Worm (Caenorhabditis elegans) whole organism, young adult: ENCODE results near the gene F54B3.4.

Source experiments
- B0336.3 ChIP-seq: fragments of 200-800 bp; sonication (Bioruptor generic); IDR thresholded peaks from 2 replicates; pipeline ENCODE4 v1.3.6; 2022; ENCODE audit warnings: missing genetic modification characterization, missing compliant biosample characterization
- C17E4.6 ChIP-seq: fragments of 200-800 bp; sonication (Bioruptor generic); IDR thresholded peaks from 2 replicates; pipeline ENCODE4 v1.3.6; 2022; ENCODE audit warnings: missing genetic modification reagents, missing genetic modification characterization, missing compliant biosample characterization
- D2030.7 ChIP-seq: fragments of 200-800 bp; sonication (Bioruptor generic); IDR thresholded peaks from 2 replicates; pipeline ENCODE4 v1.3.6; 2022; ENCODE audit warnings: missing genetic modification reagents, missing genetic modification characterization, missing compliant biosample characterization
- F10E7.11 ChIP-seq: sonication (generic microtip); optimal IDR thresholded peaks from 2 replicates; lab custom pipeline; 2017; ENCODE audit warnings: mild to moderate bottlenecking, missing genetic modification characterization, moderate library complexity, missing compliant biosample characterization
- F23B12.7 ChIP-seq: sonication (generic microtip); optimal IDR thresholded peaks from 2 replicates; lab custom pipeline; 2017; ENCODE audit warnings: missing genetic modification characterization, mild to moderate bottlenecking, missing compliant biosample characterization, antibody characterized with exemption, moderate library complexity; ENCODE audit not compliant: insufficient read depth
- F33H1.4 ChIP-seq: fragments of 200-800 bp; sonication (Bioruptor generic); IDR thresholded peaks from 2 replicates; pipeline ENCODE4 v1.3.6; 2022; ENCODE audit warnings: missing genetic modification reagents, missing genetic modification characterization, missing compliant biosample characterization
- F39B2.1 ChIP-seq: fragments of 200-800 bp; sonication (Bioruptor generic); IDR thresholded peaks from 2 replicates; pipeline ENCODE4 v1.3.6; 2022; ENCODE audit warnings: missing genetic modification reagents, missing genetic modification characterization, missing compliant biosample characterization
- F49E8.2 ChIP-seq: sonication (generic microtip); optimal IDR thresholded peaks from 3 replicates; lab custom pipeline; 2017; ENCODE audit warnings: missing genetic modification characterization, mild to moderate bottlenecking, missing compliant biosample characterization, antibody characterized with exemption, moderate library complexity; ENCODE audit not compliant: insufficient read depth
- F55B11.4 ChIP-seq: sonication (generic microtip); optimal IDR thresholded peaks from 2 replicates; lab custom pipeline; 2016; ENCODE audit warnings: missing compliant biosample characterization, missing genetic modification characterization, borderline replicate concordance; ENCODE audit not compliant: insufficient read depth
- T07F8.4 ChIP-seq: sonication (generic microtip); optimal IDR thresholded peaks from 2 replicates; lab custom pipeline; 2016; ENCODE audit warnings: mild to moderate bottlenecking, missing genetic modification characterization, moderate library complexity, missing compliant biosample characterization
- Y56A3A.18 ChIP-seq: fragments of 200-800 bp; sonication (Bioruptor generic); IDR thresholded peaks from 2 replicates; pipeline ENCODE4 v1.3.6; 2022; ENCODE audit warnings: missing genetic modification reagents, missing genetic modification characterization, missing compliant biosample characterization
- akir-1 ChIP-seq: fragments of 200-800 bp; sonication (Bioruptor generic); optimal IDR thresholded peaks from 2 replicates; lab custom pipeline; 2018; ENCODE audit warnings: mild to moderate bottlenecking, missing genetic modification characterization, moderate library complexity, missing compliant biosample characterization
- athp-1 ChIP-seq: sonication (generic microtip); optimal IDR thresholded peaks from 2 replicates; lab custom pipeline; 2017; ENCODE audit warnings: mild to moderate bottlenecking, missing genetic modification characterization, missing compliant biosample characterization
- ccch-3 ChIP-seq: fragments of 200-800 bp; sonication (Bioruptor generic); optimal IDR thresholded peaks from 2 replicates; lab custom pipeline; 2018; ENCODE audit warnings: mild to moderate bottlenecking, missing genetic modification characterization, missing compliant biosample characterization
- ceh-79 ChIP-seq: sonication (generic microtip); optimal IDR thresholded peaks from 2 replicates; lab custom pipeline; 2017; ENCODE audit warnings: mild to moderate bottlenecking, missing genetic modification characterization, missing compliant biosample characterization
- chd-7 ChIP-seq: sonication (generic microtip); optimal IDR thresholded peaks from 2 replicates; lab custom pipeline; 2016; ENCODE audit warnings: mild to moderate bottlenecking, missing genetic modification characterization, moderate library complexity, missing compliant biosample characterization
- egl-44 ChIP-seq: fragments of 200-800 bp; sonication (Bioruptor generic); IDR thresholded peaks from 2 replicates; pipeline ENCODE4 v1.3.6; 2022; ENCODE audit warnings: missing genetic modification reagents, missing genetic modification characterization, missing compliant biosample characterization
- egrh-3 ChIP-seq: fragments of 200-800 bp; sonication (Bioruptor generic); IDR thresholded peaks from 2 replicates; pipeline ENCODE4 v1.3.6; 2022; ENCODE audit warnings: missing genetic modification reagents, missing genetic modification characterization, missing compliant biosample characterization
- him-1 ChIP-seq: sonication (generic microtip); optimal IDR thresholded peaks from 2 replicates; lab custom pipeline; 2016; ENCODE audit warnings: missing genotype, missing genetic modification reagents, missing genetic modification characterization, missing compliant biosample characterization
- hlh-12 ChIP-seq: sonication (generic microtip); optimal IDR thresholded peaks from 2 replicates; lab custom pipeline; 2016; ENCODE audit warnings: missing genetic modification characterization, missing compliant biosample characterization
- hlh-26 ChIP-seq: fragments of 200-800 bp; sonication (Bioruptor generic); conservative IDR thresholded peaks from 2 replicates; pipeline ENCODE4 v1.3.6; 2022; ENCODE audit warnings: missing genetic modification reagents, missing genetic modification characterization, missing compliant biosample characterization
- lin-35 ChIP-seq, 3 experiments: fragments of 150-350 bp in 2 of 3; sonication (generic microtip) in 1 of 3; optimal IDR thresholded peaks; 2 replicates each; lab custom pipeline; 2014 to 2018; ENCODE audit warnings: missing biosample characterization in 3 of 3, missing genetic modification characterization in 3 of 3, missing genetic modification reagents in 3 of 3
- lin-40 ChIP-seq: sonication (generic microtip); optimal IDR thresholded peaks from 2 replicates; lab custom pipeline; 2016; ENCODE audit warnings: missing genetic modification characterization, mild to moderate bottlenecking, missing compliant biosample characterization, missing genotype, missing genetic modification reagents
- madf-10 ChIP-seq: sonication (generic microtip); optimal IDR thresholded peaks from 2 replicates; lab custom pipeline; 2016; ENCODE audit warnings: mild to moderate bottlenecking, missing genetic modification characterization, missing compliant biosample characterization
- madf-8 ChIP-seq: fragments of 200-800 bp; sonication (Bioruptor generic); conservative IDR thresholded peaks from 2 replicates; pipeline ENCODE4 v1.3.6; 2022; ENCODE audit warnings: missing genetic modification reagents, missing genetic modification characterization, missing compliant biosample characterization
- mcd-1 ChIP-seq: fragments of 200-800 bp; sonication (Bioruptor generic); IDR thresholded peaks from 2 replicates; pipeline ENCODE4 v1.3.6; 2022; ENCODE audit warnings: missing genetic modification reagents, missing genetic modification characterization, missing compliant biosample characterization
- mel-28 ChIP-seq: sonication (generic microtip); optimal IDR thresholded peaks from 2 replicates; lab custom pipeline; 2016; ENCODE audit warnings: borderline replicate concordance, mild to moderate bottlenecking, missing genetic modification characterization, missing compliant biosample characterization
- mes-4 ChIP-seq: sonication (generic microtip); optimal IDR thresholded peaks from 2 replicates; lab custom pipeline; 2016; ENCODE audit warnings: missing genotype, missing genetic modification characterization, missing compliant biosample characterization
- nfya-1 ChIP-seq: sonication (generic microtip); optimal IDR thresholded peaks from 2 replicates; lab custom pipeline; 2017; ENCODE audit warnings: antibody characterized with exemption, missing compliant biosample characterization, missing genetic modification characterization, borderline replicate concordance; ENCODE audit not compliant: insufficient read depth
- nhr-179 ChIP-seq: sonication (generic microtip); optimal IDR thresholded peaks from 2 replicates; lab custom pipeline; 2016; ENCODE audit warnings: mild to moderate bottlenecking, missing genetic modification characterization, missing compliant biosample characterization
- rcor-1 ChIP-seq: fragments of 200-800 bp; sonication (Bioruptor generic); IDR thresholded peaks from 2 replicates; pipeline ENCODE4 v1.3.6; 2022; ENCODE audit warnings: missing genetic modification reagents, missing genetic modification characterization, missing compliant biosample characterization
- rec-8 ChIP-seq, 2 experiments: sonication (generic microtip); optimal IDR thresholded peaks; 2 replicates each; lab custom pipeline; 2016; ENCODE audit warnings: mild to moderate bottlenecking in 2 of 2, missing genetic modification characterization in 2 of 2, missing genetic modification reagents in 2 of 2, missing genotype in 2 of 2, missing biosample characterization in 1 of 2, missing compliant biosample characterization in 1 of 2, moderate library complexity in 1 of 2
- snpc-3.4 ChIP-seq: sonication (generic microtip); optimal IDR thresholded peaks from 2 replicates; lab custom pipeline; 2017; ENCODE audit warnings: missing genetic modification characterization, mild to moderate bottlenecking, missing compliant biosample characterization, antibody characterized with exemption, moderate library complexity, missing genotype, missing genetic modification reagents
- sptf-2 ChIP-seq: fragments of 200-800 bp; sonication (Bioruptor generic); optimal IDR thresholded peaks from 2 replicates; lab custom pipeline; 2018; ENCODE audit warnings: mild to moderate bottlenecking, missing genetic modification characterization, missing compliant biosample characterization
- xnd-1 ChIP-seq: sonication (generic microtip); optimal IDR thresholded peaks from 2 replicates; lab custom pipeline; 2016; ENCODE audit warnings: missing genotype, missing genetic modification reagents, missing genetic modification characterization, missing compliant biosample characterization
- ztf-3 ChIP-seq: fragments of 200-800 bp; sonication (Bioruptor generic); optimal IDR thresholded peaks from 2 replicates; lab custom pipeline; 2018; ENCODE audit warnings: mild to moderate bottlenecking, missing genetic modification characterization, missing compliant biosample characterization

The F54B3.4 gene

ce11 chrII:10281674-10282073 lies 10.7 kb upstream of the F54B3.4 start:
- no peak for TF ChIP-seq F33H1.4 (GFP tag; lab: Robert Waterston, UW)
- TF ChIP-seq mel-28 (tag; lab: Kevin White, UChicago) = no peak
- TF ChIP-seq athp-1 = no peak
- no peak for TF ChIP-seq sptf-2 (GFP tag; lab: Kevin White, UChicago)
- TF ChIP-seq lin-40 (tag; lab: Kevin White, UChicago) = no peak
- TF ChIP-seq, all 124 proteins: peak for 0

ce11 chrII:10279561-10279960 lies 8.6 kb upstream of the F54B3.4 start, which contains the start of gene ZK971.1:
Gene ZK971.1 (minus strand): TSS chrII:10279661.
- TF ChIP-seq F49E8.2 (no peak), egrh-3 (GFP tag; lab: Robert Waterston, UW) (no peak)

- TF ChIP-seq mes-4 (tag; lab: Kevin White, UChicago) (no peak), F55B11.4 (no peak), hlh-12 (tag; lab: Kevin White, UChicago) (no peak), akir-1 (GFP tag; lab: Kevin White, UChicago) (no peak), B0336.3 (GFP tag; lab: Robert Waterston, UW) (no peak), F49E8.2 (no peak), madf-8 (GFP tag; lab: Robert Waterston, UW) (no peak), nfya-1 (tag; lab: Kevin White, UChicago) (no peak), F23B12.7 (no peak), mcd-1 (no peak), T07F8.4 (tag; lab: Kevin White, UChicago) (no peak), F39B2.1 (GFP tag; lab: Robert Waterston, UW) (no peak), ccch-3 (no peak), rcor-1 (no peak)
- TF ChIP-seq, all 124 proteins: peak for 0
These were observed 941 bp downstream of the F54B3.4 start, which contains the start of gene F54B3.2 for ce11 chrII:10270052-10270451. Gene F54B3.2 (minus strand): TSS chrII:10270152.

- no peak for TF ChIP-seq F10E7.11 (tag; lab: Kevin White, UChicago)
- no peak for TF ChIP-seq F55B11.4
- no peak for TF ChIP-seq nhr-179 (tag; lab: Kevin White, UChicago)
- TF ChIP-seq ceh-79 (tag; lab: Kevin White, UChicago) = no peak
- no peak for TF ChIP-seq F33H1.4 (GFP tag; lab: Robert Waterston, UW)
- TF ChIP-seq hlh-12 (tag; lab: Kevin White, UChicago) = no peak
- no peak for TF ChIP-seq hlh-26 (GFP tag; lab: Robert Waterston, UW)
- no peak for TF ChIP-seq lin-35 (GFP tag; optimal IDR thresholded peaks at IDR 0.05; lab: Kevin White, UChicago)
- no peak for TF ChIP-seq xnd-1 (tag; lab: Kevin White, UChicago)
- TF ChIP-seq ztf-3 (GFP tag; lab: Kevin White, UChicago) = no peak
- no peak for TF ChIP-seq mes-4 (tag; lab: Kevin White, UChicago)
- no peak for TF ChIP-seq sptf-2 (GFP tag; lab: Kevin White, UChicago)
- TF ChIP-seq, all 124 proteins: peak for 0
These were observed 9.7 kb downstream of the F54B3.4 start for ce11 chrII:10261261-10261660.

ce11 chrII:10252048-10252447 lies 18.9 kb downstream of the F54B3.4 start:
- TF ChIP-seq Y56A3A.18 (GFP tag; lab: Robert Waterston, UW) (no peak), egl-44 (GFP tag; lab: Robert Waterston, UW) (no peak), hlh-12 (tag; lab: Kevin White, UChicago) (no peak), madf-10 (tag; lab: Kevin White, UChicago) (no peak), chd-7 (tag; lab: Kevin White, UChicago) (no peak), rec-8 (tag; optimal IDR thresholded peaks at IDR 0.05; lab: Kevin White, UChicago) (no peak), ceh-79 (tag; lab: Kevin White, UChicago) (no peak), him-1 (tag; lab: Kevin White, UChicago) (no peak), F23B12.7 (no peak), D2030.7 (GFP tag; lab: Robert Waterston, UW) (no peak), nfya-1 (tag; lab: Kevin White, UChicago) (no peak), xnd-1 (tag; lab: Kevin White, UChicago) (no peak), snpc-3.4 (tag; lab: Kevin White, UChicago) (no peak), F10E7.11 (tag; lab: Kevin White, UChicago) (no peak), C17E4.6 (GFP tag; lab: Robert Waterston, UW) (no peak)
